Worm (Caenorhabditis elegans) whole organism, young adult: ENCODE measurements around the gene tmed-13.

Experiments used
- B0261.1 ChIP-seq: sonication (generic microtip); optimal IDR thresholded peaks from 2 replicates; lab custom pipeline; 2016; ENCODE audit warnings: mild to moderate bottlenecking, missing genetic modification characterization, moderate library complexity, missing compliant biosample characterization
- F57A8.1 ChIP-seq: fragments of 200-800 bp; sonication (Bioruptor generic); optimal IDR thresholded peaks from 2 replicates; lab custom pipeline; 2018; ENCODE audit warnings: mild to moderate bottlenecking, missing genetic modification characterization, moderate library complexity, missing compliant biosample characterization
- K12H6.12 ChIP-seq: fragments of 200-800 bp; sonication (Bioruptor generic); optimal IDR thresholded peaks from 2 replicates; lab custom pipeline; 2018; ENCODE audit warnings: mild to moderate bottlenecking, missing genetic modification characterization, missing compliant biosample characterization
- T26A5.8 ChIP-seq: sonication (generic microtip); optimal IDR thresholded peaks from 2 replicates; lab custom pipeline; 2016; ENCODE audit warnings: missing genetic modification characterization, missing compliant biosample characterization
- Y56A3A.18 ChIP-seq: fragments of 200-800 bp; sonication (Bioruptor generic); IDR thresholded peaks from 2 replicates; pipeline ENCODE4 v1.3.6; 2022; ENCODE audit warnings: missing genetic modification reagents, missing genetic modification characterization, missing compliant biosample characterization
- Y67H2A.10 ChIP-seq: fragments of 200-800 bp; sonication (Bioruptor generic); conservative IDR thresholded peaks from 2 replicates; pipeline ENCODE4 v1.3.6; 2022; ENCODE audit warnings: missing genetic modification reagents, missing genetic modification characterization, missing compliant biosample characterization
- akir-1 ChIP-seq: fragments of 200-800 bp; sonication (Bioruptor generic); optimal IDR thresholded peaks from 2 replicates; lab custom pipeline; 2018; ENCODE audit warnings: mild to moderate bottlenecking, missing genetic modification characterization, moderate library complexity, missing compliant biosample characterization
- atf-7 ChIP-seq: sonication (generic microtip); optimal IDR thresholded peaks from 2 replicates; lab custom pipeline; 2017; ENCODE audit warnings: mild to moderate bottlenecking, missing genetic modification characterization, missing compliant biosample characterization
- athp-1 ChIP-seq: sonication (generic microtip); optimal IDR thresholded peaks from 2 replicates; lab custom pipeline; 2017; ENCODE audit warnings: mild to moderate bottlenecking, missing genetic modification characterization, missing compliant biosample characterization
- attf-6 ChIP-seq: fragments of 200-800 bp; sonication (Bioruptor generic); IDR thresholded peaks from 2 replicates; pipeline ENCODE4 v1.3.6; 2022; ENCODE audit warnings: missing genetic modification reagents, missing genetic modification characterization, missing compliant biosample characterization
- bed-2 ChIP-seq: fragments of 200-800 bp; sonication (Bioruptor generic); IDR thresholded peaks from 2 replicates; pipeline ENCODE4 v1.3.6; 2022; ENCODE audit warnings: missing genetic modification reagents, missing genetic modification characterization, missing compliant biosample characterization
- cebp-1 ChIP-seq, 2 experiments: fragments of 200-800 bp in 1 of 2; sonication (Bioruptor generic) in 1 of 2; sonication (generic microtip) in 1 of 2; IDR thresholded peaks in 1 of 2; optimal IDR thresholded peaks in 1 of 2; 2 replicates each; pipeline versions ENCODE4 v1.3.6 to Lab custom; 2017 to 2022; ENCODE audit warnings: missing compliant biosample characterization in 2 of 2, missing genetic modification characterization in 2 of 2, mild to moderate bottlenecking in 1 of 2, missing genetic modification reagents in 1 of 2, moderate library complexity in 1 of 2
- ceh-79 ChIP-seq: sonication (generic microtip); optimal IDR thresholded peaks from 2 replicates; lab custom pipeline; 2017; ENCODE audit warnings: mild to moderate bottlenecking, missing genetic modification characterization, missing compliant biosample characterization
- ceh-91 ChIP-seq: fragments of 200-800 bp; sonication (Bioruptor generic); IDR thresholded peaks from 2 replicates; pipeline ENCODE4 v1.3.6; 2022; ENCODE audit warnings: missing genetic modification reagents, missing genetic modification characterization, missing compliant biosample characterization
- die-1 ChIP-seq: sonication (generic microtip); optimal IDR thresholded peaks from 2 replicates; lab custom pipeline; 2016; ENCODE audit warnings: missing genotype, mild to moderate bottlenecking, missing genetic modification characterization, missing compliant biosample characterization
- dpl-1 ChIP-seq: fragments of 150-350 bp; optimal IDR thresholded peaks from 2 replicates; lab custom pipeline; 2014; ENCODE audit warnings: missing biosample characterization, missing genetic modification reagents, missing genetic modification characterization
- egrh-3 ChIP-seq: fragments of 200-800 bp; sonication (Bioruptor generic); IDR thresholded peaks from 2 replicates; pipeline ENCODE4 v1.3.6; 2022; ENCODE audit warnings: missing genetic modification reagents, missing genetic modification characterization, missing compliant biosample characterization
- gei-17 ChIP-seq: fragments of 200-800 bp; sonication (Bioruptor generic); optimal IDR thresholded peaks from 2 replicates; lab custom pipeline; 2018; ENCODE audit warnings: mild to moderate bottlenecking, missing genetic modification characterization, missing compliant biosample characterization
- him-1 ChIP-seq: sonication (generic microtip); optimal IDR thresholded peaks from 2 replicates; lab custom pipeline; 2016; ENCODE audit warnings: missing genotype, missing genetic modification reagents, missing genetic modification characterization, missing compliant biosample characterization
- hmg-1.2 ChIP-seq: fragments of 200-800 bp; sonication (Bioruptor generic); IDR thresholded peaks from 2 replicates; pipeline ENCODE4 v1.3.6; 2022; ENCODE audit warnings: missing genetic modification reagents, missing genetic modification characterization, missing compliant biosample characterization
- hmg-20 ChIP-seq: fragments of 200-800 bp; sonication (Bioruptor generic); IDR thresholded peaks from 2 replicates; pipeline ENCODE4 v1.3.6; 2022; ENCODE audit warnings: missing genetic modification reagents, missing genetic modification characterization, missing compliant biosample characterization
- hrde-1 ChIP-seq: sonication (generic microtip); optimal IDR thresholded peaks from 2 replicates; lab custom pipeline; 2016; ENCODE audit warnings: missing genetic modification characterization, mild to moderate bottlenecking, missing compliant biosample characterization, moderate library complexity, missing genotype, missing genetic modification reagents, borderline replicate concordance
- hsf-1 ChIP-seq: fragments of 200-800 bp; sonication (Bioruptor generic); IDR thresholded peaks from 2 replicates; pipeline ENCODE4 v1.3.6; 2022; ENCODE audit warnings: missing genetic modification reagents, missing genetic modification characterization, missing compliant biosample characterization
- lag-1 ChIP-seq: fragments of 200-800 bp; sonication (Bioruptor generic); IDR thresholded peaks from 2 replicates; pipeline ENCODE4 v1.3.6; 2022; ENCODE audit warnings: missing genetic modification reagents, missing genetic modification characterization, missing compliant biosample characterization
- let-526 ChIP-seq: fragments of 200-800 bp; sonication (Bioruptor generic); IDR thresholded peaks from 2 replicates; pipeline ENCODE4 v1.3.6; 2022; ENCODE audit warnings: missing genetic modification reagents, missing genetic modification characterization, missing compliant biosample characterization
- lin-54 ChIP-seq: fragments of 200-800 bp; sonication (Bioruptor generic); optimal IDR thresholded peaks from 2 replicates; lab custom pipeline; 2018; ENCODE audit warnings: mild to moderate bottlenecking, missing genetic modification characterization, missing compliant biosample characterization
- madf-10 ChIP-seq: sonication (generic microtip); optimal IDR thresholded peaks from 2 replicates; lab custom pipeline; 2016; ENCODE audit warnings: mild to moderate bottlenecking, missing genetic modification characterization, missing compliant biosample characterization
- mcd-1 ChIP-seq: fragments of 200-800 bp; sonication (Bioruptor generic); IDR thresholded peaks from 2 replicates; pipeline ENCODE4 v1.3.6; 2022; ENCODE audit warnings: missing genetic modification reagents, missing genetic modification characterization, missing compliant biosample characterization
- mel-28 ChIP-seq: sonication (generic microtip); optimal IDR thresholded peaks from 2 replicates; lab custom pipeline; 2016; ENCODE audit warnings: borderline replicate concordance, mild to moderate bottlenecking, missing genetic modification characterization, missing compliant biosample characterization
- mxl-1 ChIP-seq: sonication (generic microtip); optimal IDR thresholded peaks from 2 replicates; lab custom pipeline; 2016; ENCODE audit warnings: missing genetic modification characterization, missing compliant biosample characterization
- nfyb-1 ChIP-seq: fragments of 200-800 bp; sonication (Bioruptor generic); IDR thresholded peaks from 2 replicates; pipeline ENCODE4 v1.3.6; 2022; ENCODE audit warnings: missing genetic modification reagents, missing genetic modification characterization, missing compliant biosample characterization
- nhr-120 ChIP-seq: fragments of 200-800 bp; sonication (Bioruptor generic); IDR thresholded peaks from 2 replicates; pipeline ENCODE4 v1.3.6; 2022; ENCODE audit warnings: missing genetic modification characterization, missing compliant biosample characterization
- nhr-179 ChIP-seq: sonication (generic microtip); optimal IDR thresholded peaks from 2 replicates; lab custom pipeline; 2016; ENCODE audit warnings: mild to moderate bottlenecking, missing genetic modification characterization, missing compliant biosample characterization
- nhr-80 ChIP-seq: sonication (generic microtip); optimal IDR thresholded peaks from 2 replicates; lab custom pipeline; 2016; ENCODE audit warnings: missing genetic modification characterization, missing compliant biosample characterization
- pbrm-1 ChIP-seq: fragments of 200-800 bp; sonication (Bioruptor generic); IDR thresholded peaks from 2 replicates; pipeline ENCODE4 v1.3.6; 2022; ENCODE audit warnings: missing genetic modification reagents, missing genetic modification characterization, missing compliant biosample characterization
- rcor-1 ChIP-seq: fragments of 200-800 bp; sonication (Bioruptor generic); IDR thresholded peaks from 2 replicates; pipeline ENCODE4 v1.3.6; 2022; ENCODE audit warnings: missing genetic modification reagents, missing genetic modification characterization, missing compliant biosample characterization
- sea-2 ChIP-seq: fragments of 200-800 bp; sonication (Bioruptor generic); IDR thresholded peaks from 2 replicates; pipeline ENCODE4 v1.3.6; 2022; ENCODE audit warnings: missing genetic modification characterization, missing compliant biosample characterization
- snpc-1.1 ChIP-seq: sonication (generic microtip); optimal IDR thresholded peaks from 2 replicates; lab custom pipeline; 2017; ENCODE audit warnings: missing genetic modification characterization, mild to moderate bottlenecking, missing compliant biosample characterization, antibody characterized with exemption, moderate library complexity, missing genotype, missing genetic modification reagents; ENCODE audit not compliant: insufficient read depth
- snpc-1.3 ChIP-seq: sonication (generic microtip); optimal IDR thresholded peaks from 2 replicates; lab custom pipeline; 2017; ENCODE audit warnings: missing genetic modification characterization, mild to moderate bottlenecking, missing compliant biosample characterization, antibody characterized with exemption, moderate library complexity, missing genotype, missing genetic modification reagents; ENCODE audit not compliant: insufficient read depth
- snpc-3.4 ChIP-seq: sonication (generic microtip); optimal IDR thresholded peaks from 2 replicates; lab custom pipeline; 2017; ENCODE audit warnings: missing genetic modification characterization, mild to moderate bottlenecking, missing compliant biosample characterization, antibody characterized with exemption, moderate library complexity, missing genotype, missing genetic modification reagents
- snpc-4 ChIP-seq, 5 experiments: fragments of 150-350 bp in 1 of 5; sonication (generic microtip) in 4 of 5; optimal IDR thresholded peaks; 2 replicates each; lab custom pipeline; 2014 to 2018; ENCODE audit warnings: missing genetic modification characterization in 5 of 5, missing biosample characterization in 3 of 5, antibody characterized with exemption in 2 of 5, mild to moderate bottlenecking in 2 of 5, missing compliant biosample characterization in 2 of 5, missing genotype in 2 of 5, moderate library complexity in 2 of 5, missing genetic modification reagents in 1 of 5
- tbp1 ChIP-seq: fragments of 200-800 bp; sonication (Bioruptor generic); optimal IDR thresholded peaks from 2 replicates; lab custom pipeline; 2018; ENCODE audit warnings: mild to moderate bottlenecking, missing genetic modification characterization, missing compliant biosample characterization
- xnd-1 ChIP-seq: sonication (generic microtip); optimal IDR thresholded peaks from 2 replicates; lab custom pipeline; 2016; ENCODE audit warnings: missing genotype, missing genetic modification reagents, missing genetic modification characterization, missing compliant biosample characterization
- ztf-18 ChIP-seq: sonication (generic microtip); optimal IDR thresholded peaks from 2 replicates; lab custom pipeline; 2016; ENCODE audit warnings: missing genotype, mild to moderate bottlenecking, missing genetic modification characterization, missing compliant biosample characterization
- ztf-22 ChIP-seq: fragments of 200-800 bp; sonication (Bioruptor generic); optimal IDR thresholded peaks from 2 replicates; lab custom pipeline; 2018; ENCODE audit warnings: mild to moderate bottlenecking, missing genetic modification characterization, moderate library complexity, missing compliant biosample characterization

tmed-13 gene

ce11 chrIV:6443018-6443417, 28.2 kb downstream of the tmed-13 start:
- TF ChIP-seq akir-1 (GFP tag; lab: Kevin White, UChicago), result no peak
- TF ChIP-seq mcd-1 (GFP tag; lab: Robert Waterston, UW), result no peak
- TF ChIP-seq nhr-80 (tag; lab: Kevin White, UChicago), result peak; percentile 1
- TF ChIP-seq atf-7 (tag; lab: Kevin White, UChicago), result no peak

ce11 chrIV:6442016-6442618, 29.1 kb downstream of the tmed-13 start:
- no peak for TF ChIP-seq hsf-1 (GFP tag; lab: Robert Waterston, UW)
- no peak for TF ChIP-seq lag-1 (GFP tag; lab: Robert Waterston, UW)
- TF ChIP-seq attf-6 (GFP tag; lab: Robert Waterston, UW), result no peak
- TF ChIP-seq tbp1 (GFP tag; lab: Kevin White, UChicago), result no peak
- TF ChIP-seq K12H6.12 (tag; lab: Kevin White, UChicago), result no peak
- no peak for TF ChIP-seq madf-10 (tag; lab: Kevin White, UChicago)
- no peak for TF ChIP-seq Y67H2A.10
- no peak for TF ChIP-seq snpc-3.4 (tag; lab: Kevin White, UChicago)
- 0 out of 2 replicates have a peak, but pooled peaks have one; percentile 35 for TF ChIP-seq pbrm-1
- no peak for TF ChIP-seq snpc-1.3 (tag; lab: Kevin White, UChicago)
- no peak for TF ChIP-seq hrde-1
- TF ChIP-seq gei-17 (GFP tag; lab: Kevin White, UChicago), result no peak
- no peak for TF ChIP-seq mxl-1 (tag; lab: Kevin White, UChicago)
- TF ChIP-seq mcd-1 (GFP tag; lab: Robert Waterston, UW), result no peak
- TF ChIP-seq ceh-79, result no peak
- no peak for TF ChIP-seq sea-2 (GFP tag; lab: Robert Waterston, UW)
- peak; percentile 86 for TF ChIP-seq hmg-1.2
- TF ChIP-seq let-526 (GFP tag; lab: Robert Waterston, UW), result no peak
- no peak for TF ChIP-seq snpc-4 (GFP tag; optimal IDR thresholded peaks at IDR 0.05; lab: Kevin White, UChicago)
- TF ChIP-seq snpc-4 (tag; optimal IDR thresholded peaks at IDR 0.05; lab: Kevin White, UChicago), result peak in 2 of 4 experiments; percentile 8 to 32
- TF ChIP-seq T26A5.8 (tag; lab: Kevin White, UChicago), result no peak
- no peak for TF ChIP-seq athp-1
- no peak for TF ChIP-seq nhr-120
- TF ChIP-seq dpl-1, result no peak
- no peak for TF ChIP-seq nfyb-1
- no peak for TF ChIP-seq xnd-1 (tag; lab: Kevin White, UChicago)
- TF ChIP-seq mel-28 (tag; lab: Kevin White, UChicago), result no peak
- TF ChIP-seq ztf-22 (GFP tag; lab: Kevin White, UChicago), result no peak
- TF ChIP-seq egrh-3 (GFP tag; lab: Robert Waterston, UW), result no peak
- peak; percentile 82 for TF ChIP-seq nhr-80 (tag; lab: Kevin White, UChicago)
- no peak for TF ChIP-seq B0261.1
- no peak for TF ChIP-seq nhr-179 (tag; lab: Kevin White, UChicago)
- no peak for TF ChIP-seq Y56A3A.18 (GFP tag; lab: Robert Waterston, UW)
- peak; percentile 55; the same call in 1 of the 2 replicates for TF ChIP-seq cebp-1 (GFP tag; IDR thresholded peaks at IDR 0.05; lab: Robert Waterston, UW)
- peak; percentile 81 for TF ChIP-seq cebp-1 (tag; optimal IDR thresholded peaks at IDR 0.05; lab: Kevin White, UChicago)
- no peak for TF ChIP-seq bed-2 (GFP tag; lab: Robert Waterston, UW)
- TF ChIP-seq rcor-1 (GFP tag; lab: Robert Waterston, UW), result no peak
- TF ChIP-seq ceh-91, result no peak
- TF ChIP-seq lin-54 (GFP tag; lab: Kevin White, UChicago), result no peak
- TF ChIP-seq ztf-18 (tag; lab: Kevin White, UChicago), result no peak
- TF ChIP-seq die-1 (tag; lab: Kevin White, UChicago), result no peak
- TF ChIP-seq snpc-1.1 (tag; lab: Kevin White, UChicago), result no peak
- TF ChIP-seq F57A8.1, result no peak
- no peak for TF ChIP-seq him-1 (tag; lab: Kevin White, UChicago)
- TF ChIP-seq hmg-20, result no peak
